Fruit fly (Drosophila melanogaster) whole organism, embryonic: ENCODE data around the gene PIG-T.
A peak's percentile ranks its signal among the peaks of the same experiment; 100 is the strongest.

Experiments
- CG12219 ChIP-seq: fragments of 200-800 bp; sonication (Bioruptor generic); optimal IDR thresholded peaks from 3 replicates; lab custom pipeline; 2018; ENCODE audit warnings: missing biosample characterization, mild to moderate bottlenecking, missing genetic modification characterization
- CG13296 ChIP-seq: fragments of 200-800 bp; sonication (Bioruptor generic); optimal IDR thresholded peaks from 3 replicates; lab custom pipeline; 2018; ENCODE audit warnings: missing biosample characterization, mild to moderate bottlenecking, missing genetic modification characterization
- CG15696 ChIP-seq: fragments of 200-800 bp; sonication (Bioruptor generic); optimal IDR thresholded peaks from 2 replicates; lab custom pipeline; 2019; ENCODE audit warnings: missing biosample characterization, mild to moderate bottlenecking, missing genetic modification characterization, moderate library complexity
- CG2129 ChIP-seq: fragments of 200-800 bp; sonication (Bioruptor generic); IDR thresholded peaks from 2 replicates; pipeline ENCODE4 v1.3.6; 2022; ENCODE audit warnings: missing biosample characterization, missing genetic modification characterization; ENCODE audit not compliant: partially characterized antibody
- CG4282 ChIP-seq: fragments of 200-800 bp; sonication (Bioruptor generic); optimal IDR thresholded peaks from 2 replicates; lab custom pipeline; 2016; ENCODE audit warnings: missing biosample characterization, missing genetic modification characterization
- CG6689 ChIP-seq: fragments of 200-800 bp; sonication (Bioruptor generic); IDR thresholded peaks from 2 replicates; pipeline ENCODE4 v1.3.6; 2022; ENCODE audit warnings: missing biosample characterization, missing genetic modification characterization
- CG7963 ChIP-seq: fragments of 200-800 bp; sonication (Bioruptor generic); IDR thresholded peaks from 3 replicates; pipeline ENCODE4 v1.3.6; 2022; ENCODE audit warnings: missing biosample characterization, missing genetic modification characterization; ENCODE audit not compliant: partially characterized antibody
- CG8359 ChIP-seq: fragments of 200-800 bp; sonication (Bioruptor generic); optimal IDR thresholded peaks from 2 replicates; lab custom pipeline; 2017; ENCODE audit warnings: missing biosample characterization, mild to moderate bottlenecking, missing genetic modification characterization, borderline replicate concordance
- CG8478 ChIP-seq: fragments of >200 bp; optimal IDR thresholded peaks from 2 replicates; lab custom pipeline; 2018
- CTCF ChIP-seq: fragments of 200-800 bp; sonication (Bioruptor generic); optimal IDR thresholded peaks from 2 replicates; lab custom pipeline; 2017; ENCODE audit warnings: missing biosample characterization, mild to moderate bottlenecking, missing genetic modification characterization, moderate library complexity
- NC2β ChIP-seq: fragments of 200-800 bp; sonication (Bioruptor generic); optimal IDR thresholded peaks from 2 replicates; lab custom pipeline; 2016; ENCODE audit warnings: missing biosample characterization, missing genetic modification characterization
- Ssrp ChIP-seq: fragments of 200-800 bp; sonication (Bioruptor generic); optimal IDR thresholded peaks from 2 replicates; lab custom pipeline; 2018; ENCODE audit warnings: missing biosample characterization, mild to moderate bottlenecking, missing genetic modification characterization, moderate library complexity
- eyg ChIP-seq: fragments of 200-800 bp; sonication (Bioruptor generic); optimal IDR thresholded peaks from 3 replicates; lab custom pipeline; 2016; ENCODE audit warnings: missing biosample characterization, missing genetic modification characterization
- jumu ChIP-seq: fragments of 200-800 bp; sonication (Bioruptor generic); optimal IDR thresholded peaks from 3 replicates; lab custom pipeline; 2016; ENCODE audit warnings: missing biosample characterization, missing genetic modification characterization
- lilli ChIP-seq: fragments of 200-800 bp; sonication (Bioruptor generic); optimal IDR thresholded peaks from 3 replicates; lab custom pipeline; 2016; ENCODE audit warnings: missing biosample characterization, missing genetic modification characterization
- phol ChIP-seq: fragments of 200-800 bp; sonication (Bioruptor generic); optimal IDR thresholded peaks from 3 replicates; lab custom pipeline; 2018; ENCODE audit warnings: missing biosample characterization, mild to moderate bottlenecking, missing genetic modification characterization, moderate library complexity
- sr ChIP-seq: fragments of 200-800 bp; sonication (Bioruptor generic); IDR thresholded peaks from 3 replicates; pipeline ENCODE4 v1.3.6; 2022; ENCODE audit warnings: missing biosample characterization, missing genetic modification characterization
- tgo ChIP-seq: fragments of 200-800 bp; sonication (Bioruptor generic); IDR thresholded peaks from 3 replicates; pipeline ENCODE4 v1.3.6; 2022; ENCODE audit warnings: missing biosample characterization, missing genetic modification characterization

PIG-T gene

dm6 chrX:8385481-8385880 is 21.6 kb downstream of the PIG-T start, which contains the start of gene CG1387 (continued):
- TF ChIP-seq sr = no peak
- TF ChIP-seq jumu (GFP tag; lab: Kevin White, UChicago) = no peak
- TF ChIP-seq Ssrp (tag; lab: Kevin White, UChicago) = no peak
- TF ChIP-seq lilli = no peak
- TF ChIP-seq CG12219 (GFP tag; lab: Kevin White, UChicago) = no peak

dm6 chrX:8371729-8372128 is 35.3 kb downstream of the PIG-T start:
- no peak for TF ChIP-seq CG2129 (GFP tag; lab: Robert Waterston, UW)
- TF ChIP-seq CTCF (GFP tag; lab: Kevin White, UChicago) = peak; percentile 30
- TF ChIP-seq, all 482 proteins: peak for 1

- TF ChIP-seq CG13296 = no peak
- no peak for TF ChIP-seq CG4282 (GFP tag; lab: Kevin White, UChicago)
- TF ChIP-seq CG6689 (GFP tag; lab: Robert Waterston, UW) = no peak
- TF ChIP-seq CG7963 (GFP tag; lab: Robert Waterston, UW) = no peak
- TF ChIP-seq eyg = no peak
- TF ChIP-seq phol (tag; lab: Kevin White, UChicago) = no peak
- TF ChIP-seq CG8478 (lab: Kevin White, UChicago) = no peak
- no peak for TF ChIP-seq NC2β (GFP tag; lab: Kevin White, UChicago)
- no peak for TF ChIP-seq CG15696 (tag; lab: Kevin White, UChicago)
These were observed 40.0 kb downstream of the PIG-T start, which contains the start of gene nAChRalpha3 for dm6 chrX:8367069-8367468. Gene nAChRalpha3, minus strand, starts transcription at chrX:8367169.

DNA sequence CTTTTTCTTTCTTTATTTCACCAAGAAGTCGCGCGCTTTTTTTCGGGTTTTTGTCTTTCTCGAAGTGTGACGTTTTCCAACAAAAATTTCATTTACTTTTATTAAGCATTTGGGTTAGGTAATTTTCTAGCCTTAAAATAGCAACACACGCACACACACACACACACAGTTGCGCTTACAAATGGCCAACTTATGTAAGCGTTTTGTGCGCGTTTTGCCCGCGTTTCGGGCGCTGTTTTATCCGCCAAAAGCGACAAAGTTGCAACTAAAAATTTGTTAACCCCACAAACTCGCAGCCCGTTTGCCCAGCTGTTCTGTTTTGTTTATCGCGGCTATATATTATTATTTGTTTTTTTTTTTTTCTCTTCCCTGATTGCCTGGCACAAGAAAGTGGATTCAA is 40.7 kb downstream of the PIG-T start:
- TF ChIP-seq tgo (GFP tag; lab: Robert Waterston, UW) = no peak
- peak; percentile 96 for TF ChIP-seq CG8359 (GFP tag; lab: Kevin White, UChicago)
